Worm (Caenorhabditis elegans): Measurements from ENCODE around the gene F57G4.10.

Gene F57G4.10

DNA sequence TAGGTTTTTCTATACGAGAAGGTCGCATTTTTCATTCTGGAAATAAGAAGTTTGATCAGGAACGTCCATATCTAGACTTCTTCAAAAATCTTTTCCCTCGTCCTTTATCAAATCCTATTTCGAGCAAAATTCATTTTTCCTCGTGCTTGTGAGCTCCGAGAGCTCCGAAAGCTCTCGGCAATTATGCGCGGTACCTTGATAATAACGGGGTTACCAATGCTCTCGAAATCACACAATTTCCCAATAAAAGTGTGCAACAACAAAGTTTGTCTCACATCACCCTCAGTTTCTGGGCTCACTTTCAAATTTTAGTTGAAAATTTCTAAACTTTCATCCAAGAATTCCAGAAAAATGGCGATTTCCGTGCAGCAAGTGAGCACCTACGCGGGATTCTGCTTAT is 39.9 kb downstream of the F57G4.10 start, which contains the start of gene str-89:
Gene str-89 (plus strand): TSS at position 301 of the 400 bp plus-strand sequence.
- TF ChIP-seq hlh-26 (GFP tag; conservative IDR thresholded peaks at IDR 0.05): no peak
- no peak for TF ChIP-seq ztf-26 (tag; optimal IDR thresholded peaks at IDR 0.05)
- TF ChIP-seq ekl-4 (GFP tag; IDR thresholded peaks at IDR 0.05): no peak
- no peak for TF ChIP-seq ZK185.1 (tag; optimal IDR thresholded peaks at IDR 0.05; ENCODE audit: poor library complexity, severe bottlenecking)
- no peak for TF ChIP-seq ccch-3 (GFP tag; optimal IDR thresholded peaks at IDR 0.05)
- no peak for TF ChIP-seq mes-4 (tag; optimal IDR thresholded peaks at IDR 0.05)
- TF ChIP-seq madf-6 (GFP tag; IDR thresholded peaks at IDR 0.05): no peak
- no peak for TF ChIP-seq hsf-1 (GFP tag; IDR thresholded peaks at IDR 0.05)
- no peak for TF ChIP-seq K12H6.12 (tag; optimal IDR thresholded peaks at IDR 0.05)
- no peak for TF ChIP-seq ztf-25 (GFP tag; IDR thresholded peaks at IDR 0.05)
- no peak for TF ChIP-seq him-1 (tag; optimal IDR thresholded peaks at IDR 0.05)
- no peak for TF ChIP-seq lin-40 (tag; optimal IDR thresholded peaks at IDR 0.05)

DNA sequence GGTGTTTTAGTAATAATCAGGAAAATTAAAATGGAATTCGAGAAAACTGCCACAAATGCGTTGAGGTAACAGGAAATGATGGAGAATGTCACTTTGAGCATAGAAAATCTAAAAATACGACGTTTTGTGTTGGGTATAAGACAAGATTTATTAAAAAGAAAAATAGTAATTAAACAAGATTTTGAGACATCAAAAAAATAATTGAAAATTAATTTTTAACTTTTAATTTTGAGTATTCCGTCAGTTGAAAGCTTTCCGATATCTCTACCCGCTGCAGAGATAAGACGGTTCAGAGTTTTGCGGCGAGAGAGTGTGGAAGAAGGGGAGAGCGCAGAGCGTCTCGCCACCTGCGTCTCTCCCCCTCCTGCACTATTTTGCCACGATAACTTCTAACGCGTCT is 44.7 kb downstream of the F57G4.10 start, which contains the start of gene str-93:
Gene str-93 (minus strand): TSS at position 101 of the 400 bp plus-strand sequence.
- TF ChIP-seq hmg-1.2 (GFP tag; IDR thresholded peaks at IDR 0.05) (peak; percentile 57), madf-6 (GFP tag; IDR thresholded peaks at IDR 0.05) (no peak), ceh-27 (GFP tag; optimal IDR thresholded peaks at IDR 0.05) (no peak)

DNA sequence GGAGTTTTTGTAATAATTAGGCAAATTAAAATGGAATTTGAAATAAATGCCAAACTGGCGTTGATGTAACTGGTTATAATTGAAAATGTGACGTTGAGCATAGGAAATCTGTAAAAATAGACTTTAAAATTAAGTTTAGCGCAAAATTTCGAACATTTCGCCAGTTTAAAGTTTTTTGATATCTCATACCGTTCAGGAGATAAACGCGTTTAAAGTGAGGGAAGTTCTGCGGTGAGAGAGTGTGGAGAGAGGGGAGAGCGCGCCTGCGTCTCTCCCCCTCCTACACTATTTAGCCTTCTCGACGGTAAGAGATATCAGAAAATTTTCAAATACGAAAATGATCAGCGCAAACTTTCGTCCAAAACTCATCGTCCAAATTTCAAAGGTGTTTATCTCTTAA is 47.9 kb downstream of the F57G4.10 start, which contains the start of gene str-92:
Gene str-92 (minus strand): TSS at position 101 of the 400 bp plus-strand sequence.
- TF ChIP-seq hrde-1 (tag; optimal IDR thresholded peaks at IDR 0.05; ENCODE audit: borderline replicate concordance) (no peak), Y67H2A.10 (GFP tag; conservative IDR thresholded peaks at IDR 0.05) (no peak), ceh-91 (GFP tag; IDR thresholded peaks at IDR 0.05) (no peak), ztf-26 (tag; optimal IDR thresholded peaks at IDR 0.05) (no peak), madf-8 (GFP tag; conservative IDR thresholded peaks at IDR 0.05) (no peak), Y79H2A.3 (GFP tag; conservative IDR thresholded peaks at IDR 0.05) (no peak)
